Worm (Caenorhabditis elegans): Measurements from ENCODE around the gene F55A11.8.

Gene F55A11.8

ce11 chrV:11797272-11797855 is 9.4 kb downstream of the F55A11.8 start:
- TF ChIP-seq nhr-25 (tag; optimal IDR thresholded peaks at IDR 0.05) (peak; percentile 79), nhr-43 (tag; optimal IDR thresholded peaks at IDR 0.05; ENCODE audit: poor library complexity, severe bottlenecking) (peak; percentile 47), pqm-1 (tag; optimal IDR thresholded peaks at IDR 0.05) (no peak)

ce11 chrV:11798320-11798719 is 10.3 kb downstream of the F55A11.8 start:
- TF ChIP-seq nhr-43 (tag; optimal IDR thresholded peaks at IDR 0.05; ENCODE audit: poor library complexity, severe bottlenecking) = no peak
- no peak for TF ChIP-seq eor-1 (tag; optimal IDR thresholded peaks at IDR 0.05)
- TF ChIP-seq ama-1 (optimal IDR thresholded peaks at IDR 0.05) = no peak
- TF ChIP-seq ceh-16 (tag; optimal IDR thresholded peaks at IDR 0.05) = no peak
- no peak for TF ChIP-seq R02D3.7 (tag; optimal IDR thresholded peaks at IDR 0.05)
- TF ChIP-seq mdl-1 (tag; optimal IDR thresholded peaks at IDR 0.05) = no peak
- no peak for TF ChIP-seq fos-1 (tag; optimal IDR thresholded peaks at IDR 0.05)
- no peak for TF ChIP-seq nhr-28 (tag; optimal IDR thresholded peaks at IDR 0.05)
- TF ChIP-seq sea-2 (GFP tag; optimal IDR thresholded peaks at IDR 0.05) = no peak
- no peak for TF ChIP-seq ceh-82 (tag; optimal IDR thresholded peaks at IDR 0.05)
- TF ChIP-seq nhr-23 (tag; optimal IDR thresholded peaks at IDR 0.05) = no peak
- no peak for TF ChIP-seq egl-5 (tag; optimal IDR thresholded peaks at IDR 0.05)
- no peak for TF ChIP-seq elt-2 (tag; optimal IDR thresholded peaks at IDR 0.05)
- no peak for TF ChIP-seq nhr-12 (tag; optimal IDR thresholded peaks at IDR 0.05)
- TF ChIP-seq lin-15B (tag; optimal IDR thresholded peaks at IDR 0.05) = no peak
- no peak for TF ChIP-seq jun-1 (tag; optimal IDR thresholded peaks at IDR 0.05)
- TF ChIP-seq ztf-11 (tag; optimal IDR thresholded peaks at IDR 0.05) = no peak
- no peak for TF ChIP-seq ZK546.5 (tag; optimal IDR thresholded peaks at IDR 0.05)
- no peak for TF ChIP-seq nhr-237 (tag; optimal IDR thresholded peaks at IDR 0.05)

- TF ChIP-seq nhr-12 (tag; optimal IDR thresholded peaks at IDR 0.05) (no peak), nhr-43 (tag; optimal IDR thresholded peaks at IDR 0.05; ENCODE audit: poor library complexity, severe bottlenecking) (peak; percentile 99), R02D3.7 (tag; optimal IDR thresholded peaks at IDR 0.05) (peak; percentile 0), nhr-23 (tag; optimal IDR thresholded peaks at IDR 0.05) (peak; percentile 98), mdl-1 (tag; optimal IDR thresholded peaks at IDR 0.05) (peak; percentile 88), egl-27 (tag; optimal IDR thresholded peaks at IDR 0.05) (peak; percentile 43), jun-1 (tag; optimal IDR thresholded peaks at IDR 0.05) (no peak), ztf-4 (tag; optimal IDR thresholded peaks at IDR 0.05) (peak; percentile 55), nhr-237 (tag; optimal IDR thresholded peaks at IDR 0.05) (no peak), nhr-25 (tag; optimal IDR thresholded peaks at IDR 0.05) (peak; percentile 98), nhr-76 (tag; optimal IDR thresholded peaks at IDR 0.05) (peak; percentile 35), ceh-28 (tag; optimal IDR thresholded peaks at IDR 0.05) (peak; percentile 19), pha-4 (tag; optimal IDR thresholded peaks at IDR 0.05) (no peak), elt-3 (tag; optimal IDR thresholded peaks at IDR 0.05) (peak in 1 of 3 experiments; percentile 49), sea-2 (GFP tag; optimal IDR thresholded peaks at IDR 0.05) (no peak), nfya-1 (tag; optimal IDR thresholded peaks at IDR 0.05; ENCODE audit: insufficient read depth) (peak; percentile 46), fkh-10 (GFP tag; optimal IDR thresholded peaks at IDR 0.05) (no peak), lsy-12 (tag; optimal IDR thresholded peaks at IDR 0.05) (peak; percentile 53), tbx-2 (tag; optimal IDR thresholded peaks at IDR 0.05) (peak; percentile 78), elt-2 (tag; optimal IDR thresholded peaks at IDR 0.05) (no peak), mml-1 (tag; optimal IDR thresholded peaks at IDR 0.05) (peak; percentile 85)
These were observed 11.3 kb downstream of the F55A11.8 start for ce11 chrV:11799252-11799822.

ce11 chrV:11800486-11800885 is 12.5 kb downstream of the F55A11.8 start:
- TF ChIP-seq skn-1 (tag; optimal IDR thresholded peaks at IDR 0.05) (no peak), egl-5 (tag; optimal IDR thresholded peaks at IDR 0.05) (no peak), nhr-43 (tag; optimal IDR thresholded peaks at IDR 0.05; ENCODE audit: poor library complexity, severe bottlenecking) (peak; percentile 55), nhr-25 (tag; optimal IDR thresholded peaks at IDR 0.05) (peak; percentile 50), nfya-1 (tag; optimal IDR thresholded peaks at IDR 0.05; ENCODE audit: insufficient read depth) (peak; percentile 36), mdl-1 (tag; optimal IDR thresholded peaks at IDR 0.05) (peak; percentile 2)
